Fruit fly (Drosophila melanogaster) S2 (cell line): ENCODE results near the gene CG10147.

ENCODE experiments used
- CG8478 ChIP-seq: fragments of >200 bp; optimal IDR thresholded peaks from 2 replicates; lab custom pipeline; 2018
- CTCF ChIP-seq, 2 experiments: fragments of >200 bp; optimal IDR thresholded peaks; 2 replicates each; lab custom pipeline; 2018

Gene CG10147

DNA sequence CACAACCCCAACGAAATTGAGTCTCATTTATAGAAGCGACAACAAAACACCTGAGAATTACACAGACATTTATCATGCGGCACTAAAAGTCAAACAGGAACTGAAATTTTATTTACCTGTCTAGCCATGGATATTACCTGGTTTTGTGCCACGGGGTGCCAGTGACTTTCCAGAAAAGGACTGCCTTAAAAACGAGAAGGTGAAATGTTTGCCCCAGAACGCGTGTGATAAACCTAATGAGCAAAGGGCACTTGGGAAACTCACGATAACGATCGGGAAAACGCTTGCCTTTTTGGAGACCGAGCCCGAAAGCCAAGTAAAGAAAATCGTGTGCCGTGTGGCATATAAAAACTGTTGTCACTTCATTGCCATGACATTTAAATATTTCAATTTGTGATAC is 18.7 kb downstream of the CG10147 start:
- TF ChIP-seq CG8478 (lab: Kevin White, UChicago): no peak

DNA sequence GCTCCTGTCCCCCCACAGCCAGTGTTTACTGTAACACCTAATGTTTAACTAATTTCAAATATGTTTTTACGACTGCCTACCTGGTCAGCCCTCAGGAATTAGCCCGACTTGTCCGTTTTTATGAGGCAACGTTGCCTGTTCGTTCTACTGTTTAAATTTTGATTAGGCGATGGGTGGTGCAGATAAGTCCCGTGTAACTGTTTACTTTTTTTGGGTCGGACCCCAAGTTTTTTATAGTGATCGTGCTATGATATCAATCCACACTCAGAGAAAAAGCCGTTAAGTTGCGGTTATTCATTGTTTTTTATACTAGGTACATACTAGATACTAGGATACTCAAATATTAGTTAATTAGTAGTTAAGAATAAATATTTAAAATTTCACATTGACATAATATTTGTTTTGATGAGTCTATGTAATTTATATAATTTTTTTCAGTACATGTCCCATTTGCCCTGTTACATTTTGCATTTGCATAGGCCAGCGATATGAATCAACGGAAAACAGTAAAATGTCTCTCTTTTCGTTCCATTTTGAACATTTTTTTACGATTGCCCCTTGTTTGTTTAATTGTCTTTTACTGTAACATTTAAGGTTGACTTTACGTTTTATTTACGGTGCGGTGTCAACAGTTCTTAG is 20.4 kb downstream of the CG10147 start:
- TF ChIP-seq CG8478 (lab: Kevin White, UChicago) (no peak), CTCF (optimal IDR thresholded peaks at IDR 0.05; lab: Kevin White, UChicago) (no peak)

DNA sequence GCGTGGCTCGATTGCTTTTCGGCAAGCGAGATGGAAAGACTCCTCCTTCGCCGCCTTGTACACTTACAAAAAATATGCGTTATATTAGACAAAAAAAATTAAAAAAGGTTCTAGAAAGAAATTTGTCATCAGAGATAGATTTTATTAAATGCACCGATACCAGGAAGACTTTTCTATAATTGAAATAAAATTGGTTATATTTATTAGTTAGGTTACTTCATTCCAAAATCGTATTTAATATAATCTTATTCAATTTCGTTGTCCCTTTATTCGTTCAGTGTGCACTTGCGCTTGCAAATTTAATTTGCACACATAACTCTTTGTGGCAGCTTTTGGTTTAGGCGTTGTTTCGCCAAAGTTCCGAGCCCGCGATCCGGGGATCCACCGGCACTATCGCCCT is 26.0 kb downstream of the CG10147 start:
- no peak for TF ChIP-seq CG8478 (lab: Kevin White, UChicago)
- no peak for TF ChIP-seq CTCF (optimal IDR thresholded peaks at IDR 0.05; lab: Kevin White, UChicago)

DNA sequence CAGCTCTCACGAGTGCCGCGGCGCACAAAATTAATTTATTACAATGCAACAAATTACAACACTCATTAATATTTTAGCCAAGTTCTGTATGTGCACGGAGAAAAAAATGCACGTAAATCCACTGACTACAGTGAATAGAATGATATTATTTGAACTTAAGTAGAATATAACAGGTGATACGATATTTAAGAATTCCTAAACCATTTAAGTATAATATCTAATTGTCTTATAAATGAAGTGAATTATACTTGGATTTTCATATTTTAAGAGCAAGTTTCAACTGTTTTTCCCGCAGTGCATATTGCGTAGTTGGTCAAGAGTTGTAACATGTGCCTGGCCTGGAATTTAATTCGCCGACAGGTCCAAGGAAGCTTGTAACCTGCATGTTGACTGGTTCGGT is 29.5 kb downstream of the CG10147 start:
- no peak for TF ChIP-seq CTCF (optimal IDR thresholded peaks at IDR 0.05; lab: Kevin White, UChicago)
- no peak for TF ChIP-seq CG8478 (lab: Kevin White, UChicago)

DNA sequence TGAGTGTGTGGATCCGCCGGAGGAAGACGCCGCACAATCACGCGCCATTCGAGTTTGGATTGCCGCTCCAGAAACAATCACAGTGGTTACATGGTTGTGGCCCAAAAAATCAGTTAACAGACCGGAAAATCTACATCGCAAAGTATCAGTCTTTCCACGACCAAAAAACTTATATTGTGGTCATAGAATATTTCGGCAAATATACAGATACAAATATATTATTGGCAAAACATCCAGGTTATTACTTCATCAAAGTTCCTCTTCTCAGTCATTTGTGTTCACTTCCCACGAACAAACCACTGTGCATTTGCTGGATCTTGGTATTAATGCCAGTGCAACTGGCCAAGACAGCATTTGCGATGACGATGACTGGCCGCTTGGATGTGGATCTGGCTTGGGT is 30.3 kb downstream of the CG10147 start:
- no peak for TF ChIP-seq CG8478 (lab: Kevin White, UChicago)
- TF ChIP-seq CTCF (optimal IDR thresholded peaks at IDR 0.05; lab: Kevin White, UChicago): no peak

DNA sequence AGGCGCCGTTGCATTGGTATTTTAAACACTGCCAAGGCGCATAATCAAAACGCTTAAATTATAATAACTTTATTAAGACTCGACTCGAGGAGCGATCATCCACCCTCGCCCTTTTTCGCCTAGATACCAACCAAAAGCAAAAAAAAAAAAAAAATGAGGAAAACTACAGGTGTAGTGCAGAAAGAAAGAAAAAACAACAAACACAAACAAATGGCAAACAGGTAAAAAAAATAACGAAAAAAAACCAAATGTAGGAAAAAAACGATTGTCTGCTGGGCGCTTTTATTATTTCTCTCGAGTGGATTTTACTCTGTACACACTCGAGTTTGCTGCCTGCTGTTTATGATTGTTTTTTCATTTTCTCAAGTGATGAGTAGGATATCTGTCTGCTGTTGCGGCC is 31.0 kb downstream of the CG10147 start:
- no peak for TF ChIP-seq CTCF (optimal IDR thresholded peaks at IDR 0.05; lab: Kevin White, UChicago)
- no peak for TF ChIP-seq CG8478 (lab: Kevin White, UChicago)

DNA sequence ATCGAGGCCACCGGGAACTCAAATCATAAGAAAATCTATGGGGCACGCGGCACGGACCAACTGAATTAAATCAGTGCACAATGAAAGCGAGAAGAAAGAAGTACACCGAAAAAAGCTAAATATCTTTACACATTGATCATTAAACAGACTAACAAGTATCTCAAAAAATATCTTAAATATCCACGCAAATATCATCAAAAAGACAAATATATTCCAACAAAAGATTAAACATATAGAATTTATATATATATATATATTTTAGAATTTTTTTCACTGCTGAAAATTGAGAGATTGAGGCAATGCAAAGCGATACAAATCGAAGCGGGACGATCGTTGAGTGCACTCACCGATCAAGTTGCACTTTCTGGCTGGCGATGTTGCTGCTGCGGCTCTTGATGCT is 32.8 kb downstream of the CG10147 start:
- TF ChIP-seq CTCF (optimal IDR thresholded peaks at IDR 0.05; lab: Kevin White, UChicago) (no peak), CG8478 (lab: Kevin White, UChicago) (no peak)

DNA sequence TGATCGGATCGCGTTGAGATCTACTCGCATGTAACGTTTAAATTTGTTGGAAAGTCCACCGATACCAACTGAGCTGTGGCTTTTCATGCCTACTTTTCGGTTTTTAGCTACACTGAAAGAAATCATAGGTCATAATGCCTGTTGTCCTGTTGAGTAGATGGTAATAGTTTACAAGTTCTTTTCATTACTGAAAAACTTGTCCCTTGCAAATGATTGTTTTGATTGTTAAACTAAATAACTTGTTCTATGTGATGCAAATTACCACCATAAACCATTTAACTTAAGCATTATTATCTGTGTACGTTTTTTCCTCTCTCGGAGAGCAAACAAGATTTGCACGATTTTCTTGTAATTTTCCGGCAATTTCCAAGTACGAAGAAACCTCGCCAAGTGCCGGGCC is 34.7 kb downstream of the CG10147 start:
- TF ChIP-seq CG8478 (lab: Kevin White, UChicago) (no peak), CTCF (optimal IDR thresholded peaks at IDR 0.05; lab: Kevin White, UChicago) (no peak)

DNA sequence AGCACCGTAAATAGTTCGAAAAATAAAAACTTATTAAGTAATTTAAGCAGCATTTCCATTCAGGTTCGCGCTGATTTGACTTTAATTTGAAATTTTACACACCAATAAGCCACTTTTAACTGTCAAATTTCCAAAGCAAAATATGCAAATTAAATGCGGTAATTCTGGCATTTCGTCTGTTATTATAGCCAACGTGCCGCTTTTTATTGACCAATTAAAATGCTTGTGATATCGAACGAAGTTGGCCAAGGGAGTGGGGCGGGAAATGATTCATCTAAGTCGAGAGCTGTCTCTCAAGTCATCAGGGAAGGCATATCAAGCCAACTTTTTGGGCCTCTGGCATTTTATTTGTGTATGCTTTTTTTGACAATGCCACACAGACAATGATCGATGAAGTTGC is 35.9 kb downstream of the CG10147 start:
- TF ChIP-seq CG8478 (lab: Kevin White, UChicago): no peak
- no peak for TF ChIP-seq CTCF (optimal IDR thresholded peaks at IDR 0.05; lab: Kevin White, UChicago)

DNA sequence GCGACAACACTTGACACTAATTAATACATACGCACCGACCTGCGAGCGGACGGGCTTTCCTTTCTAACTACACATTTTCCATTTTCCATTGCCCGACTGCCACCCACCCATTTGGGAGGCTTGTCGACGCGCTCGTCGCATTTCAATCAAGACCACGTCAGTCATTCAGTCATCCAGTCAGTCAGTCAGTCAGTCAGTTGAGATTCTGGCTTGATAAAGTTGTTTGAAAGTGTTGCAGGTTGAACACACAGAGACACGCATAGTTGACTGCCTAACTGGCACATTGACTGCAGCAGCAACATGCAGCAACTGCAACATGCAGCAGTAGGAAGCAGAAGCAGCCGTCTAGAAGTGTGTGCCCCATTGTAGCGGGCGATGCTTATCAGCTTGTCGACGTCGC is 36.7 kb downstream of the CG10147 start:
- TF ChIP-seq CG8478 (lab: Kevin White, UChicago) (no peak), CTCF (optimal IDR thresholded peaks at IDR 0.05; lab: Kevin White, UChicago) (no peak)

DNA sequence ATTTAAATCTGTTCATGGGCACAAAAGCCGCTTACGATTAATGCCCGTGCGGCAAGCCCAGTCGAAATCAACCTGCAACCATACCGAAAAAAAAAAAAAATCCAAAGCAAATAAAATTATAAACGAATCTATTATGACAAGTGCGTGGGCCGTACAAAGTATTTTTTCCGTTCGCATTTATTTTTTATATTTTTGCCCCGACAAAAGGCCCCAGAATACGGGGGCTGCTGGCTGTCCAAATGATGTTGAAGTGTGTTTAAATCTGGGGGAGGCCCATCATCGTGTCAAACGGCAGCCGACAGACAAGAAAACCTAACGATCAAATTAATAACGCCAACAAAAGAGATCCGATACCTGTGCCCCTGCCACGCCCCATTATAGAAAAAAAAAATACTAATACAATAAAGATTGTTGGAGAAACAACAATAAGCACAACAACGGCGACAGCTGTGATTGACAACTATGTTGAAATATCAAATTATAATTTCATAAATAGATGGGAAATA is 39.0 kb downstream of the CG10147 start:
- no peak for TF ChIP-seq CTCF (optimal IDR thresholded peaks at IDR 0.05; lab: Kevin White, UChicago)
- TF ChIP-seq CG8478 (lab: Kevin White, UChicago): no peak

DNA sequence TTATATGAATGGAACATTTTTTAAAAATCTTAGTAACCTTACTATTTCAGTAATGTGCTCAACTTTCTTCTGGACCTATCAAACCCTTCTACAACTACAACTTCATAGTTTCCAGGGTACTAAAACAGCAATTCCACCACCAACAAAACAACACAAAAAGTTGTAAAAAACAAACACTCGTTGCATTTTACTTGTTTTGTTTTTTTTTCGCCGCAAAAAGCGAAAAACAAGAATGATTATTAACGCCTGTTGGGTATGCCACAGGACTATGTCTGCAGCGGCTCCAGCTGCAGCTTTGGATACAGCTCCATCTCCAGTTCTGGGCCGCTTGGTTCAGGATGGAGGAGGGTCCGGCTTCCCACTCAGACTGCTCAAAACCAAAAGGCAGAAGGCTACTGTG is 40.5 kb downstream of the CG10147 start:
- TF ChIP-seq CG8478 (lab: Kevin White, UChicago) (no peak), CTCF (optimal IDR thresholded peaks at IDR 0.05; lab: Kevin White, UChicago) (no peak)

DNA sequence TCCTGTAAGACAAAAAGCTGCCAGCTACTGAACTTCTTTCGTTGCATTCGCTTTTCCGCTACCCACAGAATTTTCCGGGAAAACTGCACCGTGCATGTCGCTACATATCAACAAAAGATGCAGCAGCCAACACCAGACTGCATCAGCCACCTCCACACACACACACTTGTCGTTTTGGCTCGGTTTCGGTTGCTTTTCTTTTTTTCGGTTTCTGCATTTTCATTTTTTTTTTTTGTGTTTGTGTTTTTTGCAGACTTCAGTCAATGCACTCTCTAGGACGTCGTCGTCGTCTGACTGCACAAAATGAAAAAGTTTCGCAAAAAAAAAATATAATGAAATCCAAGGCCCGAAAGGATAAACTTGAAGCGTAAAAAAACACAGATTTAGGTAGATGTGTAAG is 41.0 kb downstream of the CG10147 start:
- TF ChIP-seq CG8478 (lab: Kevin White, UChicago): no peak
- TF ChIP-seq CTCF (optimal IDR thresholded peaks at IDR 0.05; lab: Kevin White, UChicago): no peak

DNA sequence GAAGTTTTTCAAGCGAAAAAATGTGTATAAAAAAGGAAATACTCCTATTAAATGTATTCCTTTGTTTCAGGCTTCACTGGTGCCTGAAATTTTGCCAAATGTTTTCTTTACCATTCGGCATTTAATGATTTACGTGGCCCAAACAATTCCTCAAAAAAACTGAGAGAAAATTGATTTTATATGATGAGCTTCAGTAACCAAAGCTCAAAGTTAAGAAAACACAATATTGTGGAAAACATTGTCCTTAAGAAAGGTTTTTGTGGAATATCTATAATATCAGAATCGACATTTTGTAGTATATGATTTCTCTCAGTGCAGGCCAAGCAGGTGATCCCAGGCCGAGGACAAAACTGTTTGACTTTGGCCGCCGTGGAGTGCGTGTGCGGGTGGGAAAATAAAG is 41.7 kb downstream of the CG10147 start:
- no peak for TF ChIP-seq CG8478 (lab: Kevin White, UChicago)
- TF ChIP-seq CTCF (optimal IDR thresholded peaks at IDR 0.05; lab: Kevin White, UChicago): no peak

DNA sequence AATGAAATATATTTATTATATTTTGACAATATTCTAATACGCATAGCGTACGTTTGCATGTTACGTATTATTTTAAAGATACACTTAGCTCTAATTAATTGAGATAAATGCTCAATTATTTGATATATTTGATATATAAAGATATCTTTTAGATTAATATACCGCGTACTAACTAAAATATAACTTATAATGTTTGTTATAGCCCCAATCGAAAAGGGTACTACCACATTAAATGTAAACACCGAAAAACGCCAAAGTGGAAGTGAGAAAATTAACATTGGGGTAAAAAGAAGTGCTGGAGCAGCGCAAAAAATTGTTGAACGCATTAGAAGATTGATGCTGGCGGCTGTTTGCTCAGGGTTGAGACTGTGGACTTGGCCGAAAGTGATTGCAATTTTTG is 45.0 kb downstream of the CG10147 start:
- TF ChIP-seq CTCF (optimal IDR thresholded peaks at IDR 0.05; lab: Kevin White, UChicago) (no peak), CG8478 (lab: Kevin White, UChicago) (no peak)

DNA sequence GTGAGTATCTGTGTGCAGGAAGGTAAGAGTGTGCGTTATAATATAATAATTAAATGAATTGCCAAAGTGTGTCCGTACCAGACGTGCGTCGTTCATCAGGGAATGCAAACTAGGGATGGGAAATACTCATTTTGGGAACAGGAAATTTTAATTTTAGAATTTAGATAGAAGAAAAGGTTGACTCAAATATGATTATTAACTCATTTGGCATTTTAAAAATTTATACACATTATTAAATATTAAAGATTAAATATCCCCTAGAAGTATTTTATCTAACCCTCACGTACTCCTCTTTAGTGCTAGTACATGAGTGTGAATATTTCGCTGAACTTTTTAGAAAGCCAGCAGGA is 47.8 kb downstream of the CG10147 start:
- TF ChIP-seq CG8478 (lab: Kevin White, UChicago) (no peak), CTCF (optimal IDR thresholded peaks at IDR 0.05; lab: Kevin White, UChicago) (no peak)
